Fruit fly (Drosophila melanogaster) S2 (cell line): ENCODE data around the gene Con.

Experiments used
- CG8478 ChIP-seq: fragments of >200 bp; optimal IDR thresholded peaks from 2 replicates; lab custom pipeline; 2018
- CTCF ChIP-seq, 2 experiments: fragments of >200 bp; optimal IDR thresholded peaks; 2 replicates each; lab custom pipeline; 2018

- TF ChIP-seq CG8478 (lab: Kevin White, UChicago) (no peak), CTCF (optimal IDR thresholded peaks at IDR 0.05; lab: Kevin White, UChicago) (no peak)
These were observed 98.2 kb downstream of the Con start, which contains the start of gene CG17030 for dm6 chr3L:4980669-4981068.
